Worm (Caenorhabditis elegans): ENCODE measurements around the gene plst-1.

DNA sequence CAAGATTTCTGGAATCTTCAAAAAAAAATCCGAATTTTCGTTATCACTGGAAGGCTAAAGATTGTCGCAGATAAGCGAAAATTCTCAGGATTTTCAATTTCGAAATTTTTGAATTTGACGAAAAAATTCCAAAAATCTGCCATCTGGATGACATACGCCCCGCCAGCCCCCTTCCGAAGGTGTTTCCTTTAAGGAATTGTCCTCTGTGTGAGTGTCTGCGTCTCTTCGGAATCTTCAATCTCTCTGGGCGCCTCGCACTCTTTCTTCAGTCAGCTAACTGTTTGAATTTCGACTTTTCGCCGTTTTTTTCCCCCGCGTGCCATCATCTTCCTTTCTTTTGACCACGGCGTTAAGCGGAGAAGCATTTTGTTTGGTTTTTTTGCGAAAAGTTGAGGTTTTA lies 2.9 kb upstream of the plst-1 start:
- TF ChIP-seq mab-5 (tag; optimal IDR thresholded peaks at IDR 0.05) (no peak), nhr-2 (tag; optimal IDR thresholded peaks at IDR 0.05) (no peak), lin-13 (tag; optimal IDR thresholded peaks at IDR 0.05) (no peak), unc-39 (tag; optimal IDR thresholded peaks at IDR 0.05) (no peak), ztf-11 (tag; optimal IDR thresholded peaks at IDR 0.05) (no peak), ces-1 (GFP tag; optimal IDR thresholded peaks at IDR 0.05) (no peak), ceh-43 (GFP tag; optimal IDR thresholded peaks at IDR 0.05) (no peak)

Data from whole organism, mixed stage, embryonic.